Fruit fly (Drosophila melanogaster) whole organism, embryonic: ENCODE measurements around the gene CG11970.

ENCODE experiments used
- Asciz ChIP-seq: fragments of 200-800 bp; sonication (Bioruptor generic); optimal IDR thresholded peaks from 2 replicates; lab custom pipeline; 2017; ENCODE audit warnings: missing biosample characterization, mild to moderate bottlenecking, missing genetic modification characterization, missing genetic modification reagents
- Awh ChIP-seq: fragments of 200-800 bp; sonication (Bioruptor generic); IDR thresholded peaks from 2 replicates; pipeline ENCODE4, ENCODE4 v1.3.6; 2022; ENCODE audit warnings: missing biosample characterization, missing genetic modification characterization
- BEAF-32 ChIP-seq: fragments of 200-800 bp; sonication (Bioruptor generic); optimal IDR thresholded peaks from 3 replicates; lab custom pipeline; 2017; ENCODE audit warnings: missing biosample characterization, missing genetic modification characterization, mild to moderate bottlenecking, moderate library complexity, missing genetic modification reagents
- CG1024 ChIP-seq: fragments of 200-800 bp; sonication (Bioruptor generic); IDR thresholded peaks from 2 replicates; pipeline ENCODE4 v1.3.6; 2022; ENCODE audit warnings: missing biosample characterization, missing genetic modification characterization
- CG11247 ChIP-seq: fragments of 200-800 bp; sonication (Bioruptor generic); IDR thresholded peaks from 2 replicates; pipeline ENCODE4 v1.3.6; 2022; ENCODE audit warnings: missing biosample characterization, missing genetic modification characterization
- CG12155 ChIP-seq: fragments of 200-800 bp; sonication (Bioruptor generic); optimal IDR thresholded peaks from 3 replicates; lab custom pipeline; 2016; ENCODE audit warnings: missing biosample characterization, missing genetic modification characterization
- CG12219 ChIP-seq: fragments of 200-800 bp; sonication (Bioruptor generic); optimal IDR thresholded peaks from 3 replicates; lab custom pipeline; 2018; ENCODE audit warnings: missing biosample characterization, mild to moderate bottlenecking, missing genetic modification characterization
- CG1602 ChIP-seq: fragments of 200-800 bp; sonication (Bioruptor generic); optimal IDR thresholded peaks from 3 replicates; lab custom pipeline; 2016; ENCODE audit warnings: missing biosample characterization, missing genetic modification characterization
- CG16815 ChIP-seq: fragments of 200-800 bp; sonication (Bioruptor generic); optimal IDR thresholded peaks from 3 replicates; lab custom pipeline; 2017; ENCODE audit warnings: missing biosample characterization, mild to moderate bottlenecking, missing genetic modification characterization
- CG16863 ChIP-seq: fragments of 200-800 bp; sonication (Bioruptor generic); optimal IDR thresholded peaks from 3 replicates; lab custom pipeline; 2016; ENCODE audit warnings: missing biosample characterization, missing genetic modification characterization
- CG17186 ChIP-seq: fragments of 200-800 bp; sonication (Bioruptor generic); optimal IDR thresholded peaks from 3 replicates; lab custom pipeline; 2017; ENCODE audit warnings: missing biosample characterization, missing genetic modification reagents, missing genetic modification characterization
- CG18619 ChIP-seq: fragments of 200-800 bp; sonication (Bioruptor generic); optimal IDR thresholded peaks from 3 replicates; lab custom pipeline; 2017; ENCODE audit warnings: missing biosample characterization, mild to moderate bottlenecking, missing genetic modification characterization
- CG2889 ChIP-seq: fragments of 200-800 bp; sonication (Bioruptor generic); IDR thresholded peaks from 3 replicates; pipeline ENCODE4 v1.3.6; 2022; ENCODE audit warnings: missing biosample characterization, missing genetic modification characterization
- CG30403 ChIP-seq: fragments of 200-800 bp; sonication (Bioruptor generic); optimal IDR thresholded peaks from 3 replicates; lab custom pipeline; 2016; ENCODE audit warnings: missing biosample characterization, missing genetic modification characterization
- CG33213 ChIP-seq: fragments of 200-800 bp; sonication (Bioruptor generic); optimal IDR thresholded peaks from 3 replicates; lab custom pipeline; 2016; ENCODE audit warnings: missing biosample characterization, missing genetic modification characterization
- CG3726 ChIP-seq: fragments of 200-800 bp; sonication (Bioruptor generic); IDR thresholded peaks from 3 replicates; pipeline ENCODE4, ENCODE4 v1.3.6; 2022; ENCODE audit warnings: missing biosample characterization, missing genetic modification characterization
- CG4854 ChIP-seq: fragments of 200-800 bp; sonication (Bioruptor generic); optimal IDR thresholded peaks from 2 replicates; lab custom pipeline; 2016; ENCODE audit warnings: missing biosample characterization, missing genetic modification characterization, inconsistent platforms
- CG5953 ChIP-seq: fragments of 200-800 bp; sonication (Bioruptor generic); IDR thresholded peaks from 2 replicates; pipeline ENCODE4 v1.3.6; 2022; ENCODE audit warnings: missing biosample characterization, missing genetic modification characterization
- CG6254 ChIP-seq: fragments of 200-800 bp; sonication (Bioruptor generic); optimal IDR thresholded peaks from 3 replicates; lab custom pipeline; 2017; ENCODE audit warnings: mild to moderate bottlenecking, missing biosample characterization, missing genetic modification reagents, missing genetic modification characterization
- CG7357 ChIP-seq: fragments of 200-800 bp; sonication (Bioruptor generic); IDR thresholded peaks from 3 replicates; pipeline ENCODE4 v1.3.6; 2022; ENCODE audit warnings: missing biosample characterization, missing genetic modification characterization
- CG8281 ChIP-seq: fragments of 200-800 bp; sonication (Bioruptor generic); optimal IDR thresholded peaks from 2 replicates; lab custom pipeline; 2018; ENCODE audit warnings: missing biosample characterization, mild to moderate bottlenecking, missing genetic modification characterization, moderate library complexity
- CG9437 ChIP-seq: fragments of 200-800 bp; sonication (Bioruptor generic); optimal IDR thresholded peaks from 2 replicates; lab custom pipeline; 2018; ENCODE audit warnings: missing biosample characterization, mild to moderate bottlenecking, missing genetic modification characterization
- Camta ChIP-seq: fragments of 200-800 bp; sonication (Bioruptor generic); optimal IDR thresholded peaks from 2 replicates; lab custom pipeline; 2016; ENCODE audit warnings: missing biosample characterization, missing genetic modification characterization
- Deaf1 ChIP-seq: fragments of 200-800 bp; optimal IDR thresholded peaks from 3 replicates; lab custom pipeline; 2019; ENCODE audit warnings: missing biosample characterization, mild to moderate bottlenecking, missing genetic modification characterization, moderate library complexity
- Dip2 ChIP-seq: fragments of 200-800 bp; sonication (Bioruptor generic); IDR thresholded peaks from 2 replicates; pipeline ENCODE4 v1.3.6; 2022; ENCODE audit warnings: missing biosample characterization, missing genetic modification characterization
- Dref ChIP-seq: fragments of 200-800 bp; sonication (Bioruptor generic); IDR thresholded peaks from 2 replicates; pipeline ENCODE4 v1.3.6; 2022; ENCODE audit warnings: missing biosample characterization, missing genetic modification characterization
- Eip74EF ChIP-seq, 2 experiments: fragments of 200-800 bp in 1 of 2; fragments of >200 bp in 1 of 2; sonication (Bioruptor generic) in 1 of 2; optimal IDR thresholded peaks; 2 replicates each; lab custom pipeline; 2017 to 2019; ENCODE audit warnings: missing biosample characterization in 2 of 2, missing genetic modification characterization in 2 of 2, mild to moderate bottlenecking in 1 of 2, moderate library complexity in 1 of 2
- Hmx ChIP-seq: fragments of 200-800 bp; sonication (Bioruptor generic); optimal IDR thresholded peaks from 2 replicates; lab custom pipeline; 2016; ENCODE audit warnings: missing biosample characterization, missing genetic modification characterization
- Hr39 ChIP-seq: fragments of >200 bp; optimal IDR thresholded peaks from 2 replicates; lab custom pipeline; 2017
- Mes4 ChIP-seq: fragments of 200-800 bp; sonication (Bioruptor generic); optimal IDR thresholded peaks from 2 replicates; lab custom pipeline; 2016; ENCODE audit warnings: missing biosample characterization, missing genetic modification characterization
- NC2α ChIP-seq: fragments of 200-800 bp; sonication (Bioruptor generic); optimal IDR thresholded peaks from 2 replicates; lab custom pipeline; 2016; ENCODE audit warnings: missing biosample characterization, missing genetic modification characterization
- Nf-YA ChIP-seq: fragments of 200-800 bp; sonication (Bioruptor generic); IDR thresholded peaks from 2 replicates; pipeline ENCODE4 v1.3.6; 2022; ENCODE audit warnings: missing biosample characterization, missing genetic modification characterization
- Spps ChIP-seq: fragments of 200-800 bp; sonication (Bioruptor generic); optimal IDR thresholded peaks from 2 replicates; lab custom pipeline; 2018; ENCODE audit warnings: missing biosample characterization, mild to moderate bottlenecking, missing genetic modification characterization
- Usf ChIP-seq: fragments of 200-800 bp; sonication (Bioruptor generic); optimal IDR thresholded peaks from 2 replicates; lab custom pipeline; 2017; ENCODE audit warnings: missing genotype, missing biosample characterization, missing genetic modification characterization
- ap ChIP-seq: fragments of 200-800 bp; sonication (Bioruptor generic); IDR thresholded peaks from 2 replicates; pipeline ENCODE4 v1.3.6; 2022; ENCODE audit warnings: missing biosample characterization, missing genetic modification characterization
- bbx ChIP-seq: fragments of 200-800 bp; sonication (Bioruptor generic); IDR thresholded peaks from 2 replicates; pipeline ENCODE4 v1.3.6; 2022; ENCODE audit warnings: missing biosample characterization, missing genetic modification characterization; ENCODE audit not compliant: partially characterized antibody
- cato ChIP-seq: fragments of 200-800 bp; sonication (Bioruptor generic); optimal IDR thresholded peaks from 2 replicates; lab custom pipeline; 2016; ENCODE audit warnings: missing biosample characterization, missing genetic modification characterization, borderline replicate concordance
- caup ChIP-seq: fragments of 200-800 bp; sonication (Bioruptor generic); optimal IDR thresholded peaks from 3 replicates; lab custom pipeline; 2017; ENCODE audit warnings: missing biosample characterization, mild to moderate bottlenecking, missing genetic modification characterization, moderate library complexity; ENCODE audit not compliant: severe bottlenecking
- dmrt11E ChIP-seq: fragments of 200-800 bp; sonication (Bioruptor generic); optimal IDR thresholded peaks from 3 replicates; lab custom pipeline; 2018; ENCODE audit warnings: missing biosample characterization, mild to moderate bottlenecking, missing genetic modification characterization, moderate library complexity
- dpn ChIP-seq, 2 experiments: fragments of 200-800 bp; sonication (Bioruptor generic); optimal IDR thresholded peaks; 3 replicates each; lab custom pipeline; 2016; ENCODE audit warnings: missing biosample characterization in 2 of 2, missing genetic modification characterization in 2 of 2
- gro ChIP-seq: fragments of 200-800 bp; sonication (Bioruptor generic); optimal IDR thresholded peaks from 2 replicates; lab custom pipeline; 2016; ENCODE audit warnings: missing biosample characterization, missing genetic modification characterization
- inv ChIP-seq: fragments of 200-800 bp; sonication (Bioruptor generic); IDR thresholded peaks from 2 replicates; pipeline ENCODE4 v1.3.6; 2022; ENCODE audit warnings: missing biosample characterization, missing genetic modification characterization; ENCODE audit not compliant: partially characterized antibody
- luna ChIP-seq: fragments of 200-800 bp; sonication (Bioruptor generic); optimal IDR thresholded peaks from 2 replicates; lab custom pipeline; 2016; ENCODE audit warnings: missing biosample characterization, missing genetic modification characterization
- nerfin-1 ChIP-seq: fragments of 200-800 bp; sonication (Bioruptor generic); optimal IDR thresholded peaks from 3 replicates; lab custom pipeline; 2019; ENCODE audit warnings: missing biosample characterization, mild to moderate bottlenecking, missing genetic modification characterization, moderate library complexity
- nom ChIP-seq: fragments of 200-800 bp; sonication (Bioruptor generic); optimal IDR thresholded peaks from 2 replicates; lab custom pipeline; 2017; ENCODE audit warnings: missing biosample characterization, missing genetic modification characterization, mild to moderate bottlenecking, moderate library complexity, missing genetic modification reagents
- pfk ChIP-seq: fragments of 200-800 bp; sonication (Bioruptor generic); optimal IDR thresholded peaks from 2 replicates; lab custom pipeline; 2018; ENCODE audit warnings: missing biosample characterization, mild to moderate bottlenecking, missing genetic modification characterization, moderate library complexity
- ranshi ChIP-seq: fragments of 200-800 bp; sonication (Bioruptor generic); IDR thresholded peaks from 2 replicates; pipeline ENCODE4 v1.3.6; 2022; ENCODE audit warnings: missing biosample characterization, missing genetic modification characterization
- repo ChIP-seq: fragments of 200-800 bp; sonication (Bioruptor generic); optimal IDR thresholded peaks from 2 replicates; lab custom pipeline; 2016; ENCODE audit warnings: missing biosample characterization, missing genetic modification characterization
- run ChIP-seq: fragments of 200-800 bp; sonication (Bioruptor generic); optimal IDR thresholded peaks from 3 replicates; lab custom pipeline; 2018; ENCODE audit warnings: missing biosample characterization, mild to moderate bottlenecking, missing genetic modification characterization
- sisA ChIP-seq: fragments of 200-800 bp; sonication (Bioruptor generic); IDR thresholded peaks from 2 replicates; pipeline ENCODE4 v1.3.6; 2022; ENCODE audit warnings: missing biosample characterization, missing genetic modification characterization
- sug ChIP-seq: fragments of 200-800 bp; optimal IDR thresholded peaks from 2 replicates; lab custom pipeline; 2019; ENCODE audit warnings: missing biosample characterization, mild to moderate bottlenecking, missing genetic modification characterization, moderate library complexity
- tgo ChIP-seq: fragments of 200-800 bp; sonication (Bioruptor generic); IDR thresholded peaks from 3 replicates; pipeline ENCODE4 v1.3.6; 2022; ENCODE audit warnings: missing biosample characterization, missing genetic modification characterization

The CG11970 gene

dm6 chr3R:9039448-9039847 is 54.9 kb downstream of the CG11970 start, which contains the start of gene neur (continued):
- TF ChIP-seq bbx (GFP tag; lab: Robert Waterston, UW) (peak; percentile 60; the same call in 1 of the 2 replicates), CG17186 (GFP tag; lab: Kevin White, UChicago) (peak; percentile 38), NC2α (GFP tag; lab: Kevin White, UChicago) (no peak), Hr39 (lab: Kevin White, UChicago) (no peak), CG9437 (GFP tag; lab: Kevin White, UChicago) (no peak), pfk (GFP tag; lab: Kevin White, UChicago) (no peak), cato (GFP tag; lab: Kevin White, UChicago) (no peak), caup (GFP tag; lab: Kevin White, UChicago) (no peak), CG30403 (GFP tag; lab: Kevin White, UChicago) (peak; percentile 26), CG1024 (GFP tag; lab: Robert Waterston, UW) (no peak), CG6254 (GFP tag; lab: Kevin White, UChicago) (no peak), Hmx (no peak), CG5953 (GFP tag; lab: Robert Waterston, UW) (no peak), luna (GFP tag; lab: Kevin White, UChicago) (no peak), CG8281 (tag; lab: Kevin White, UChicago) (no peak), Asciz (no peak), CG12155 (GFP tag; lab: Kevin White, UChicago) (peak; percentile 63), Mes4 (peak; percentile 26), Spps (no peak), nom (no peak), repo (GFP tag; lab: Kevin White, UChicago) (no peak), inv (GFP tag; lab: Robert Waterston, UW) (peak; percentile 65), Eip74EF (GFP tag; optimal IDR thresholded peaks at IDR 0.05; lab: Kevin White, UChicago) (no peak), CG18619 (GFP tag; lab: Kevin White, UChicago) (peak; percentile 25), Camta (GFP tag; lab: Kevin White, UChicago) (no peak), Dref (GFP tag; lab: Robert Waterston, UW) (no peak), run (no peak), dpn (GFP tag; optimal IDR thresholded peaks at IDR 0.05; lab: Kevin White, UChicago) (peak; percentile 14 to 29), BEAF-32 (GFP tag; lab: Kevin White, UChicago) (peak; percentile 91), sisA (GFP tag; lab: Robert Waterston, UW) (no peak), Nf-YA (GFP tag; lab: Robert Waterston, UW) (no peak), sug (tag; lab: Kevin White, UChicago) (peak; percentile 59), Deaf1 (tag; lab: Kevin White, UChicago) (peak; percentile 26), Dip2 (GFP tag; lab: Robert Waterston, UW) (no peak), CG2889 (GFP tag; lab: Robert Waterston, UW) (no peak), ap (no peak), CG16863 (GFP tag; lab: Kevin White, UChicago) (no peak), tgo (GFP tag; lab: Robert Waterston, UW) (peak; percentile 29; the same call in 2 of the 3 replicates), CG11247 (no peak), CG7357 (GFP tag; lab: Robert Waterston, UW) (no peak), Usf (GFP tag; lab: Kevin White, UChicago) (no peak), nerfin-1 (tag; lab: Kevin White, UChicago) (peak; percentile 9), gro (GFP tag; lab: Kevin White, UChicago) (peak; percentile 35), ranshi (GFP tag; lab: Robert Waterston, UW) (no peak), CG12219 (GFP tag; lab: Kevin White, UChicago) (no peak), CG16815 (no peak), Awh (GFP tag; lab: Robert Waterston, UW) (no peak), CG4854 (peak; percentile 35), CG3726 (GFP tag; lab: Robert Waterston, UW) (no peak), dmrt11E (tag; lab: Kevin White, UChicago) (peak; percentile 22), CG33213 (GFP tag; lab: Kevin White, UChicago) (peak; percentile 64), CG1602 (GFP tag; lab: Kevin White, UChicago) (peak; percentile 2)
